Worm (Caenorhabditis elegans): ENCODE results near the gene F44A2.3.

Gene F44A2.3

DNA sequence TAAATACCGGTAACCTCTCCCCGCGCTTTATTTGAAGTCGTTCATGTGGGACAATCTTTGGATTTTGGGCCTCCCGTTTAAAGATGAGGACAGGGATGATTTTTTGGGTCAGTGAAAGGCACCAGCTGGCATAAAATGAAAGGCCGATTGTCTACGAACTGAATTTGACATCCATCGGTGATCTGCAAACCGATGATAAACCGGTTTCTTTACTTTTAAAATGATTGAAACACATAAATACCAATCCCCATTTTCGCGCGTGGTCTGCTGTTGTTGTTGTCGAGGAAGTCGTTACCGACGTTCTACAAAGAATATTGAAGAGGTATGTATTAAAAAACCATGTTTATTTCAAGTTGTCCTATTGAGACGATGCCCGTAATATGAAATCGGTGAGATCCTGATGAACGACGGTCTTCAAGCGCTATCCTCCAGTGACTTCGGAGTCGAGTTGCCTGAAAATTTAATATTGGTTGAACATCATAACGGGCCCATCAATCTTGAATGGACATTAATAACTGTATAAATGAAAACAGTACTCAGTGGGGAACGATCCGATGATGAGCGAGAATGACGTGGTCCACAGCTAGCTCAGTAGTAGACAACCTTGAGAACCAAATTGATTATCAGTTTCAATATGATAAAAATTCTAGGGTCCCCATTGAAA is 37.9 kb downstream of the F44A2.3 start:
- no peak for TF ChIP-seq attf-4 (tag; optimal IDR thresholded peaks at IDR 0.05)
- peak; percentile 67 for TF ChIP-seq ceh-20 (GFP tag; IDR thresholded peaks at IDR 0.05)
- TF ChIP-seq zfp-2 (tag; optimal IDR thresholded peaks at IDR 0.05) = no peak
- peak; percentile 59 for TF ChIP-seq hmg-1.1 (GFP tag; IDR thresholded peaks at IDR 0.05)
- TF ChIP-seq nhr-48 (tag; optimal IDR thresholded peaks at IDR 0.05) = no peak
- TF ChIP-seq ZK337.2 (GFP tag; IDR thresholded peaks at IDR 0.05) = no peak
- peak; percentile 69 for TF ChIP-seq vab-7 (GFP tag; IDR thresholded peaks at IDR 0.05)
- peak; percentile 37 for TF ChIP-seq fos-1 (tag; optimal IDR thresholded peaks at IDR 0.05)
- TF ChIP-seq D1046.2 (GFP tag; IDR thresholded peaks at IDR 0.05) = peak; percentile 81
- TF ChIP-seq daf-8 (GFP tag; IDR thresholded peaks at IDR 0.05) = no peak; the same call in 1 of the 2 replicates
- TF ChIP-seq nhr-102 (tag; optimal IDR thresholded peaks at IDR 0.05) = no peak
- no peak for TF ChIP-seq nhr-237 (tag; optimal IDR thresholded peaks at IDR 0.05)
- TF ChIP-seq tag-97 (GFP tag; IDR thresholded peaks at IDR 0.05) = no peak
- no peak for TF ChIP-seq hlh-30 (tag; optimal IDR thresholded peaks at IDR 0.05; ENCODE audit: insufficient read depth)
- no peak for TF ChIP-seq mxl-2 (GFP tag; conservative IDR thresholded peaks at IDR 0.05)
- TF ChIP-seq mdl-1 (tag; optimal IDR thresholded peaks at IDR 0.05) = no peak
- TF ChIP-seq Y105C5A.15 (GFP tag; IDR thresholded peaks at IDR 0.05) = 0 out of 2 replicates have a peak, but pooled peaks have one; percentile 9
- peak; percentile 79; the same call in 1 of the 2 replicates for TF ChIP-seq saeg-2 (GFP tag; IDR thresholded peaks at IDR 0.05)
- TF ChIP-seq mes-2 (tag; optimal IDR thresholded peaks at IDR 0.05; ENCODE audit: poor library complexity, severe bottlenecking) = no peak
- TF ChIP-seq F49E8.2 (tag; optimal IDR thresholded peaks at IDR 0.05; ENCODE audit: borderline replicate concordance) = no peak
- no peak for TF ChIP-seq ceh-32 (tag; optimal IDR thresholded peaks at IDR 0.05; ENCODE audit: poor library complexity)
- no peak; the same call in none of the 2 replicates for TF ChIP-seq mdt-29 (GFP tag; IDR thresholded peaks at IDR 0.05)
- TF ChIP-seq ztf-11 (tag; optimal IDR thresholded peaks at IDR 0.05) = no peak
- TF ChIP-seq F10B5.3 (tag; optimal IDR thresholded peaks at IDR 0.05) = no peak
- no peak for TF ChIP-seq lsy-2 (tag; optimal IDR thresholded peaks at IDR 0.05)
- peak; percentile 84 for TF ChIP-seq nhr-42 (GFP tag; IDR thresholded peaks at IDR 0.05)
- TF ChIP-seq ZK546.5 (tag; optimal IDR thresholded peaks at IDR 0.05) = no peak
- no peak for TF ChIP-seq nhr-25 (tag; optimal IDR thresholded peaks at IDR 0.05; ENCODE audit: borderline replicate concordance, insufficient read depth)
- TF ChIP-seq sdz-12 (GFP tag; optimal IDR thresholded peaks at IDR 0.05) = no peak
- peak; percentile 57 for TF ChIP-seq egl-43 (GFP tag; IDR thresholded peaks at IDR 0.05)
- no peak for TF ChIP-seq skn-1 (tag; optimal IDR thresholded peaks at IDR 0.05)
- no peak for TF ChIP-seq nhr-6 (tag; optimal IDR thresholded peaks at IDR 0.05)
- no peak for TF ChIP-seq lir-3 (tag; optimal IDR thresholded peaks at IDR 0.05)
- no peak for TF ChIP-seq hif-1 (tag; optimal IDR thresholded peaks at IDR 0.05)
- TF ChIP-seq daf-16 (GFP tag; optimal IDR thresholded peaks at IDR 0.05) = no peak
- no peak for TF ChIP-seq daf-16 (tag; optimal IDR thresholded peaks at IDR 0.05)
- no peak for TF ChIP-seq snpc-4 (tag; optimal IDR thresholded peaks at IDR 0.05)
- no peak for TF ChIP-seq Y5F2A.4 (GFP tag; optimal IDR thresholded peaks at IDR 0.05)
- TF ChIP-seq F37D6.2 (tag; optimal IDR thresholded peaks at IDR 0.05) = no peak
- TF ChIP-seq nhr-41 (GFP tag; IDR thresholded peaks at IDR 0.05) = no peak
- no peak for TF ChIP-seq nhr-77 (tag; optimal IDR thresholded peaks at IDR 0.05)
- no peak for TF ChIP-seq Y75B8A.6 (GFP tag; IDR thresholded peaks at IDR 0.05)
- peak; percentile 28; the same call in 1 of the 2 replicates for TF ChIP-seq dmd-6 (GFP tag; IDR thresholded peaks at IDR 0.05)
- TF ChIP-seq T20F7.1 (GFP tag; optimal IDR thresholded peaks at IDR 0.05) = no peak
- no peak for TF ChIP-seq gei-8 (GFP tag; optimal IDR thresholded peaks at IDR 0.05)
- TF ChIP-seq ztf-7 (tag; optimal IDR thresholded peaks at IDR 0.05) = no peak
- peak; percentile 48; the same call in 1 of the 2 replicates for TF ChIP-seq arid-1 (GFP tag; conservative IDR thresholded peaks at IDR 0.05)
- no peak for TF ChIP-seq ceh-62 (tag; optimal IDR thresholded peaks at IDR 0.05)
- no peak for TF ChIP-seq mep-1 (tag; optimal IDR thresholded peaks at IDR 0.05)
- TF ChIP-seq jun-1 (tag; optimal IDR thresholded peaks at IDR 0.05) = no peak
